Fruit fly (Drosophila melanogaster) whole organism, embryonic: Measurements from ENCODE around the gene CG44836.

ENCODE experiments used
- Bdp1 ChIP-seq: fragments of 200-800 bp; sonication (Bioruptor generic); optimal IDR thresholded peaks from 3 replicates; lab custom pipeline; 2016; ENCODE audit warnings: missing biosample characterization, missing genetic modification characterization
- CG1529 ChIP-seq: fragments of 200-800 bp; sonication (Bioruptor generic); optimal IDR thresholded peaks from 3 replicates; lab custom pipeline; 2018; ENCODE audit warnings: missing biosample characterization, missing genetic modification characterization
- CG18262 ChIP-seq: fragments of 200-800 bp; optimal IDR thresholded peaks from 3 replicates; lab custom pipeline; 2019; ENCODE audit warnings: missing biosample characterization, mild to moderate bottlenecking, missing genetic modification characterization, moderate library complexity
- CG3065 ChIP-seq: fragments of 200-800 bp; sonication (Bioruptor generic); optimal IDR thresholded peaks from 2 replicates; lab custom pipeline; 2016; ENCODE audit warnings: missing biosample characterization, missing genetic modification characterization
- CG4617 ChIP-seq: fragments of 200-800 bp; sonication (Bioruptor generic); optimal IDR thresholded peaks from 3 replicates; lab custom pipeline; 2016; ENCODE audit warnings: missing biosample characterization, missing genetic modification characterization, borderline replicate concordance
- CG6791 ChIP-seq: fragments of 200-800 bp; sonication (Bioruptor generic); IDR thresholded peaks from 3 replicates; pipeline ENCODE4 v1.3.6; 2022; ENCODE audit warnings: missing biosample characterization, missing genetic modification characterization; ENCODE audit not compliant: partially characterized antibody
- CG7963 ChIP-seq: fragments of 200-800 bp; sonication (Bioruptor generic); IDR thresholded peaks from 3 replicates; pipeline ENCODE4 v1.3.6; 2022; ENCODE audit warnings: missing biosample characterization, missing genetic modification characterization; ENCODE audit not compliant: partially characterized antibody
- CG9215 ChIP-seq: fragments of 200-800 bp; sonication (Bioruptor generic); IDR thresholded peaks from 2 replicates; pipeline ENCODE4 v1.3.6; 2022; ENCODE audit warnings: missing biosample characterization, missing genetic modification characterization
- CG9797 ChIP-seq: fragments of 200-800 bp; sonication (Bioruptor generic); optimal IDR thresholded peaks from 3 replicates; lab custom pipeline; 2018; ENCODE audit warnings: missing biosample characterization, mild to moderate bottlenecking, missing genetic modification characterization
- CHES-1-like ChIP-seq: fragments of 200-800 bp; sonication (Bioruptor generic); optimal IDR thresholded peaks from 2 replicates; lab custom pipeline; 2016; ENCODE audit warnings: missing biosample characterization, missing genetic modification characterization
- Dfd ChIP-seq, 2 experiments: fragments of >200 bp; optimal IDR thresholded peaks; 2 replicates each; lab custom pipeline; 2017; ENCODE audit warnings: missing biosample characterization in 2 of 2, missing genetic modification characterization in 2 of 2
- Dll ChIP-seq: fragments of 200-800 bp; sonication (Bioruptor generic); IDR thresholded peaks from 4 replicates; pipeline ENCODE4 v1.3.6; 2022; ENCODE audit warnings: missing biosample characterization, missing genetic modification characterization; ENCODE audit not compliant: partially characterized antibody
- E2f2 ChIP-seq: fragments of 200-800 bp; sonication (Bioruptor generic); IDR thresholded peaks from 2 replicates; pipeline ENCODE4 v1.3.6; 2022; ENCODE audit warnings: missing biosample characterization, missing genetic modification characterization
- GATAe ChIP-seq: fragments of 200-800 bp; sonication (Bioruptor generic); conservative IDR thresholded peaks from 2 replicates; pipeline ENCODE4 v1.3.6; 2022; ENCODE audit warnings: missing biosample characterization, missing genetic modification characterization
- HmgZ ChIP-seq: fragments of 200-800 bp; sonication (Bioruptor generic); optimal IDR thresholded peaks from 2 replicates; lab custom pipeline; 2018; ENCODE audit warnings: missing biosample characterization, mild to moderate bottlenecking, missing genetic modification characterization
- Hmx ChIP-seq: fragments of 200-800 bp; sonication (Bioruptor generic); optimal IDR thresholded peaks from 2 replicates; lab custom pipeline; 2016; ENCODE audit warnings: missing biosample characterization, missing genetic modification characterization
- Hr3 ChIP-seq: fragments of 200-800 bp; sonication (Bioruptor generic); optimal IDR thresholded peaks from 3 replicates; lab custom pipeline; 2016; ENCODE audit warnings: missing biosample characterization, missing genetic modification characterization
- MESR4 ChIP-seq: fragments of 200-800 bp; sonication (Bioruptor generic); optimal IDR thresholded peaks from 2 replicates; lab custom pipeline; 2018; ENCODE audit warnings: missing biosample characterization, mild to moderate bottlenecking, missing genetic modification characterization, moderate library complexity
- MTF-1 ChIP-seq: fragments of 200-800 bp; sonication (Bioruptor generic); optimal IDR thresholded peaks from 2 replicates; lab custom pipeline; 2018; ENCODE audit warnings: missing biosample characterization, mild to moderate bottlenecking, missing genetic modification characterization, borderline replicate concordance
- Med ChIP-seq: fragments of 200-800 bp; sonication (Bioruptor generic); peaks from one replicate; lab custom pipeline; 2016; ENCODE audit warnings: missing biosample characterization, missing genetic modification characterization, mild to moderate bottlenecking, inconsistent platforms, moderate library complexity
- Scr ChIP-seq: fragments of 200-800 bp; sonication (Bioruptor generic); IDR thresholded peaks from 2 replicates; pipeline ENCODE4 v1.3.6; 2022; ENCODE audit warnings: missing biosample characterization, missing genetic modification characterization; ENCODE audit not compliant: partially characterized antibody
- Side ChIP-seq: fragments of 200-800 bp; sonication (Bioruptor generic); optimal IDR thresholded peaks from 2 replicates; lab custom pipeline; 2016; ENCODE audit warnings: missing biosample characterization, missing genetic modification characterization
- Sox102F ChIP-seq: fragments of 200-800 bp; sonication (Bioruptor generic); optimal IDR thresholded peaks from 2 replicates; lab custom pipeline; 2018; ENCODE audit warnings: missing biosample characterization, mild to moderate bottlenecking, missing genetic modification characterization, moderate library complexity
- Ssrp ChIP-seq: fragments of 200-800 bp; sonication (Bioruptor generic); optimal IDR thresholded peaks from 2 replicates; lab custom pipeline; 2018; ENCODE audit warnings: missing biosample characterization, mild to moderate bottlenecking, missing genetic modification characterization, moderate library complexity
- ase ChIP-seq: fragments of 200-800 bp; sonication (Bioruptor generic); IDR thresholded peaks from 3 replicates; pipeline ENCODE4 v1.3.6; 2022; ENCODE audit warnings: missing biosample characterization, missing genetic modification characterization
- dimm ChIP-seq: fragments of 200-800 bp; sonication (Bioruptor generic); IDR thresholded peaks from 2 replicates; pipeline ENCODE4 v1.3.6; 2022; ENCODE audit warnings: missing biosample characterization, missing genetic modification characterization
- dm ChIP-seq: fragments of 200-800 bp; sonication (Bioruptor generic); optimal IDR thresholded peaks from 3 replicates; lab custom pipeline; 2016; ENCODE audit warnings: missing biosample characterization, missing genetic modification characterization
- eyg ChIP-seq: fragments of 200-800 bp; sonication (Bioruptor generic); optimal IDR thresholded peaks from 3 replicates; lab custom pipeline; 2016; ENCODE audit warnings: missing biosample characterization, missing genetic modification characterization
- fd3F ChIP-seq: fragments of 200-800 bp; sonication (Bioruptor generic); optimal IDR thresholded peaks from 2 replicates; lab custom pipeline; 2018; ENCODE audit warnings: missing biosample characterization, mild to moderate bottlenecking, missing genetic modification characterization, moderate library complexity
- fd96Cb ChIP-seq: fragments of 200-800 bp; sonication (Bioruptor generic); optimal IDR thresholded peaks from 2 replicates; lab custom pipeline; 2018; ENCODE audit warnings: missing biosample characterization, mild to moderate bottlenecking, missing genetic modification characterization, moderate library complexity
- fru ChIP-seq: fragments of >200 bp; optimal IDR thresholded peaks from 2 replicates; lab custom pipeline; 2017
- gfzf ChIP-seq: fragments of 200-800 bp; sonication (Bioruptor generic); optimal IDR thresholded peaks from 2 replicates; lab custom pipeline; 2016; ENCODE audit warnings: missing biosample characterization, mild to moderate bottlenecking, missing genetic modification characterization, moderate library complexity
- ham ChIP-seq: fragments of 200-800 bp; sonication (Bioruptor generic); IDR thresholded peaks from 2 replicates; pipeline ENCODE4 v1.3.6; 2022; ENCODE audit warnings: missing biosample characterization, missing genetic modification characterization
- kah ChIP-seq: fragments of 200-800 bp; sonication (Bioruptor generic); optimal IDR thresholded peaks from 2 replicates; lab custom pipeline; 2018; ENCODE audit warnings: missing biosample characterization, mild to moderate bottlenecking, missing genetic modification characterization
- knrl ChIP-seq: fragments of 200-800 bp; sonication (Bioruptor generic); IDR thresholded peaks from 3 replicates; pipeline ENCODE4 v1.3.6; 2022; ENCODE audit warnings: missing biosample characterization, missing genetic modification characterization; ENCODE audit not compliant: partially characterized antibody
- nmo ChIP-seq: fragments of 200-800 bp; sonication (Bioruptor generic); optimal IDR thresholded peaks from 2 replicates; lab custom pipeline; 2018; ENCODE audit warnings: missing biosample characterization, mild to moderate bottlenecking, missing genetic modification characterization, moderate library complexity
- odd ChIP-seq: fragments of 200-800 bp; sonication (Bioruptor generic); optimal IDR thresholded peaks from 2 replicates; lab custom pipeline; 2017; ENCODE audit warnings: missing biosample characterization, mild to moderate bottlenecking, missing genetic modification characterization
- p53 ChIP-seq: fragments of 200-800 bp; sonication (Bioruptor generic); optimal IDR thresholded peaks from 2 replicates; lab custom pipeline; 2016; ENCODE audit warnings: missing biosample characterization, missing genetic modification characterization
- ro ChIP-seq: fragments of 200-800 bp; sonication (Bioruptor generic); IDR thresholded peaks from 2 replicates; pipeline ENCODE4 v1.3.6; 2022; ENCODE audit warnings: missing biosample characterization, missing genetic modification characterization
- seq ChIP-seq: fragments of 200-800 bp; sonication (Bioruptor generic); IDR thresholded peaks from 2 replicates; pipeline ENCODE4 v1.3.6; 2022; ENCODE audit warnings: missing biosample characterization, missing genetic modification characterization
- sisA ChIP-seq: fragments of 200-800 bp; sonication (Bioruptor generic); IDR thresholded peaks from 2 replicates; pipeline ENCODE4 v1.3.6; 2022; ENCODE audit warnings: missing biosample characterization, missing genetic modification characterization
- so ChIP-seq: fragments of 200-800 bp; sonication (Bioruptor generic); IDR thresholded peaks from 3 replicates; pipeline ENCODE4 v1.3.6; 2022; ENCODE audit warnings: missing biosample characterization, missing genetic modification characterization
- stwl ChIP-seq: fragments of 200-800 bp; sonication (Bioruptor generic); optimal IDR thresholded peaks from 3 replicates; lab custom pipeline; 2018; ENCODE audit warnings: missing biosample characterization, mild to moderate bottlenecking, missing genetic modification characterization, moderate library complexity
- tup ChIP-seq: fragments of 200-800 bp; sonication (Bioruptor generic); optimal IDR thresholded peaks from 2 replicates; lab custom pipeline; 2016; ENCODE audit warnings: missing biosample characterization, mild to moderate bottlenecking, missing genetic modification characterization, moderate library complexity
- wek ChIP-seq: fragments of 200-800 bp; sonication (Bioruptor generic); optimal IDR thresholded peaks from 3 replicates; lab custom pipeline; 2018; ENCODE audit warnings: missing biosample characterization, mild to moderate bottlenecking, missing genetic modification characterization, moderate library complexity
- z ChIP-seq: fragments of 200-800 bp; sonication (Bioruptor generic); IDR thresholded peaks from 3 replicates; pipeline ENCODE4 v1.3.6; 2022; ENCODE audit warnings: missing biosample characterization, missing genetic modification characterization

Gene CG44836

dm6 chr3L:16351770-16352429 is 48.2 kb downstream of the CG44836 start, which contains the start of the genes Golgin104 and Tcs3 (continued):
- TF ChIP-seq dimm (GFP tag; lab: Robert Waterston, UW) = no peak
- TF ChIP-seq dm (GFP tag; lab: Kevin White, UChicago) = no peak
- no peak for TF ChIP-seq CG18262
- TF ChIP-seq fru = no peak
- TF ChIP-seq CHES-1-like (GFP tag; lab: Kevin White, UChicago) = peak; percentile 32
- peak; percentile 59 for TF ChIP-seq E2f2 (GFP tag; lab: Robert Waterston, UW)
- no peak for TF ChIP-seq CG1529 (GFP tag; lab: Kevin White, UChicago)
- TF ChIP-seq Dll (GFP tag; lab: Robert Waterston, UW) = peak; percentile 38; the same call in 1 of the 4 replicates
- no peak for TF ChIP-seq ham
- TF ChIP-seq Med (GFP tag; lab: Kevin White, UChicago) = peak; percentile 63
- TF ChIP-seq seq = no peak
- no peak for TF ChIP-seq sisA (GFP tag; lab: Robert Waterston, UW)
- TF ChIP-seq Dfd (GFP tag; optimal IDR thresholded peaks at IDR 0.05; lab: Kevin White, UChicago) = no peak
- TF ChIP-seq Hmx (GFP tag; lab: Kevin White, UChicago) = no peak
- TF ChIP-seq gfzf (GFP tag; lab: Kevin White, UChicago) = peak; percentile 69
- no peak for TF ChIP-seq eyg
- TF ChIP-seq Ssrp (tag; lab: Kevin White, UChicago) = no peak
- TF ChIP-seq kah = peak; percentile 52
- TF ChIP-seq MTF-1 = no peak
- TF ChIP-seq Hr3 (GFP tag; lab: Kevin White, UChicago) = no peak
- peak; percentile 89 for TF ChIP-seq CG9797
- peak; percentile 82 for TF ChIP-seq CG4617 (GFP tag; lab: Kevin White, UChicago)
- TF ChIP-seq odd (GFP tag; lab: Kevin White, UChicago) = no peak
- TF ChIP-seq MESR4 (GFP tag; lab: Kevin White, UChicago) = peak; percentile 56
- TF ChIP-seq fd3F (GFP tag; lab: Kevin White, UChicago) = no peak
- TF ChIP-seq Sox102F = no peak
- TF ChIP-seq fd96Cb (tag; lab: Kevin White, UChicago) = no peak
- peak; percentile 38; the same call in 1 of the 2 replicates for TF ChIP-seq Scr (GFP tag; lab: Robert Waterston, UW)
- no peak for TF ChIP-seq CG3065 (GFP tag; lab: Kevin White, UChicago)
- no peak for TF ChIP-seq so
- no peak for TF ChIP-seq tup (GFP tag; lab: Kevin White, UChicago)
- TF ChIP-seq CG9215 (GFP tag; lab: Robert Waterston, UW) = no peak
- TF ChIP-seq wek (GFP tag; lab: Kevin White, UChicago) = no peak
- no peak for TF ChIP-seq knrl (GFP tag; lab: Robert Waterston, UW)
- TF ChIP-seq stwl (tag; lab: Kevin White, UChicago) = peak; percentile 75
- TF ChIP-seq ase (GFP tag; lab: Robert Waterston, UW) = no peak
- TF ChIP-seq GATAe (GFP tag; lab: Robert Waterston, UW) = no peak
- peak; percentile 8 for TF ChIP-seq nmo
- TF ChIP-seq p53 (GFP tag; lab: Kevin White, UChicago) = no peak
- peak; percentile 63 for TF ChIP-seq HmgZ (tag; lab: Kevin White, UChicago)

DNA sequence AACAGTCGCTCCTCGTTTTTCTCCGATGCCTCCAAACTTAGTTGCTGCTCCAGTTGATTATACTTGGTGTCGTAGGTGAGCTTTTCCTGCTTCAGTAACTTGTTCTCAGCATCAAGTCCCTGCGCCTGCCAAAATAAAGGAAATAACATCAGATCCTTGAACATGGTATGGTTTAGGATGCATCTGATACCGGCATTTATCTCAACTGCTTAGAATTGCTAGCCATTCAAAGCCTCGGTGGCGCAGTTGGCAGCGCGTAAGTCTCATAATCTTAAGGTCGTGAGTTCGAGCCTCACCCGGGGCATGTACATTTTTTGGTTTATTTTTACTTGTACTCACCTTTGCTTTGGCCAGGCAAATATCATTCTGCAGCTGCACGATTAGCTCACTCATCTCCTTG is 50.4 kb downstream of the CG44836 start:
- TF ChIP-seq z (GFP tag; lab: Robert Waterston, UW) = no peak
- TF ChIP-seq CG7963 (GFP tag; lab: Robert Waterston, UW) = 0 out of 3 replicates have a peak, but pooled peaks have one; percentile 8
- no peak for TF ChIP-seq Side (GFP tag; lab: Kevin White, UChicago)
- peak; percentile 5 for TF ChIP-seq Med (GFP tag; lab: Kevin White, UChicago)
- TF ChIP-seq ro (GFP tag; lab: Robert Waterston, UW) = no peak
- peak; percentile 95 for TF ChIP-seq Bdp1
- 0 out of 3 replicates have a peak, but pooled peaks have one; percentile 43 for TF ChIP-seq CG6791 (GFP tag; lab: Robert Waterston, UW)
